Fruit fly (Drosophila melanogaster): Measurements from ENCODE around the gene AdipoR.
A peak's percentile ranks its signal among the peaks of the same experiment; 100 is the strongest.

The AdipoR gene

DNA sequence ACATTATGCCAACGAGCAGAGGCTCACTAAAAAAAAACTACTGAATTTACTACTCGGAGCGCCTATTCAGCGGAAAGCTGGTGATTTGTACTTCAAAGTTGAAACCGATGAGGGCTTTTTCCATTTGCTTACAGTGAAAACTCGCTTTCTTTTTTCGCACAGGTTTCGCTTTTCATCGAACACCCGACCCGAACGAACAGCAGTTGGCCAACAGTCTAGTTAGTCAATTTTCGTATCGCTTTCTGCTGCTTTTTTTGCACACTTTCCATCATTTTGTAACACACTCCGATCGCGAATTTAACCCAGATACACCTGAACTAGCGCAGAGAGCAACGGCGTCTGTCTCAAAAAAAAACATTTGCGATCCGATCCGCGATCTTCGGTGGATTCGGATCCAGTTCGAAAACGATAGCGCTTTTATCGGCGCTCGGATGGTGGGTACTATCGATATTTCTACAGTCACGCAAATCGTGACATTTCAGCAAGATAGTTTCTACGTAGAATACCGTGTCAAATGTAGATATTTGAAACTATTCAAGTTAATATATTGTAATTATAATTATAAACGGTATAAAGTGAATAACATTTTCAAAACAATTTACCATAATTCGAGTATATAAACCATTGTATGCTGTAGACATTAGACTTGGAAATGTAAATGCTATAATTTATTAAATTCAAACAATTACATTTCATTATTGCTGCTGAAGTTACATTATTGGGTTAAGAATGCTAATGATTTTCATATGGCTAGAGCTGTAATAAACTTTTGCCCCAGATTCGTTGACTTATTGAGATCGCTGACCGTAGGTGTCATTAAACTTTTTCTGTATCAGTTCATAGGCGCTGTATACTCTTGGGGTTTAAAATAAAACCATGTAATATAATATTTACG, 19.1 kb downstream of the AdipoR start, which contains the start of gene CG5346 (continued):
- TF ChIP-seq Awh (GFP tag; IDR thresholded peaks at IDR 0.05) = no peak
- TF ChIP-seq sens (GFP tag) = peak; percentile 46
- TF ChIP-seq al (GFP tag; IDR thresholded peaks at IDR 0.05) = no peak
- no peak for TF ChIP-seq phol (tag; optimal IDR thresholded peaks at IDR 0.05)
- TF ChIP-seq org-1 (GFP tag; optimal IDR thresholded peaks at IDR 0.05) = no peak
- no peak for TF ChIP-seq CG12769 (tag; optimal IDR thresholded peaks at IDR 0.05)
- TF ChIP-seq CG1233 (GFP tag; optimal IDR thresholded peaks at IDR 0.05) = no peak
- peak; percentile 36; the same call in 2 of the 3 replicates for TF ChIP-seq zen2 (GFP tag; IDR thresholded peaks at IDR 0.05; ENCODE audit: partially characterized antibody)
- no peak for TF ChIP-seq Fer2 (tag; optimal IDR thresholded peaks at IDR 0.05)
- no peak for TF ChIP-seq Ptx1 (GFP tag; IDR thresholded peaks at IDR 0.05)
- TF ChIP-seq CG6272 (GFP tag; IDR thresholded peaks at IDR 0.05) = no peak
- no peak for TF ChIP-seq CG17186 (GFP tag; optimal IDR thresholded peaks at IDR 0.05)
- no peak; the same call in 1 of the 2 replicates for TF ChIP-seq stc (GFP tag; IDR thresholded peaks at IDR 0.05)
- TF ChIP-seq sqz (GFP tag; optimal IDR thresholded peaks at IDR 0.05) = peak; percentile 60
- TF ChIP-seq CG17385 (GFP tag; optimal IDR thresholded peaks at IDR 0.05) = no peak
- TF ChIP-seq tin (GFP tag; optimal IDR thresholded peaks at IDR 0.05) = no peak
- TF ChIP-seq pita (GFP tag; optimal IDR thresholded peaks at IDR 0.05) = no peak
- no peak for TF ChIP-seq mam (GFP tag; optimal IDR thresholded peaks at IDR 0.05)
- TF ChIP-seq Kr (GFP tag; optimal IDR thresholded peaks at IDR 0.05) = no peak
- no peak for TF ChIP-seq CG10462 (GFP tag; optimal IDR thresholded peaks at IDR 0.05)
- peak; percentile 23 for TF ChIP-seq Ets97D (GFP tag; optimal IDR thresholded peaks at IDR 0.05)
- TF ChIP-seq lbe (GFP tag; optimal IDR thresholded peaks at IDR 0.05) = no peak
- TF ChIP-seq CG6813 (GFP tag; optimal IDR thresholded peaks at IDR 0.05) = no peak
- peak in 1 of 2 experiments; percentile 31 for TF ChIP-seq bsh (GFP tag; optimal IDR thresholded peaks at IDR 0.05)
- no peak for TF ChIP-seq jing (GFP tag; optimal IDR thresholded peaks at IDR 0.05)
- no peak for TF ChIP-seq gcm2 (GFP tag; optimal IDR thresholded peaks at IDR 0.05)
- no peak for TF ChIP-seq HHEX (GFP tag; optimal IDR thresholded peaks at IDR 0.05)
- TF ChIP-seq CG4820 (GFP tag; optimal IDR thresholded peaks at IDR 0.05) = no peak
- TF ChIP-seq CG2199 (GFP tag; IDR thresholded peaks at IDR 0.05) = peak; percentile 59; the same call in 1 of the 3 replicates
- no peak for TF ChIP-seq CG43689 (GFP tag; IDR thresholded peaks at IDR 0.05)
- no peak for TF ChIP-seq peb (GFP tag; IDR thresholded peaks at IDR 0.05)
- no peak for TF ChIP-seq CG13424 (tag; optimal IDR thresholded peaks at IDR 0.05)
- no peak for TF ChIP-seq H15 (GFP tag; IDR thresholded peaks at IDR 0.05)
- no peak for TF ChIP-seq ems (GFP tag; optimal IDR thresholded peaks at IDR 0.05)
- TF ChIP-seq CG31388 (GFP tag; optimal IDR thresholded peaks at IDR 0.05) = no peak
- TF ChIP-seq CG9817 (tag; optimal IDR thresholded peaks at IDR 0.05) = no peak
- TF ChIP-seq Abd-B (GFP tag; optimal IDR thresholded peaks at IDR 0.05) = no peak
- TF ChIP-seq abd-A (tag; optimal IDR thresholded peaks at IDR 0.05) = no peak
- TF ChIP-seq CG12071 (GFP tag; optimal IDR thresholded peaks at IDR 0.05) = no peak
- TF ChIP-seq CG11504 (tag; optimal IDR thresholded peaks at IDR 0.05) = no peak
- no peak for TF ChIP-seq fru (optimal IDR thresholded peaks at IDR 0.05)
- no peak for TF ChIP-seq fd102C (GFP tag; optimal IDR thresholded peaks at IDR 0.05)
- peak; percentile 67 for TF ChIP-seq stwl (tag; optimal IDR thresholded peaks at IDR 0.05)
- no peak for TF ChIP-seq shn (GFP tag; optimal IDR thresholded peaks at IDR 0.05)
- TF ChIP-seq ERR (GFP tag; optimal IDR thresholded peaks at IDR 0.05) = no peak
- TF ChIP-seq CG2712 (tag; optimal IDR thresholded peaks at IDR 0.05) = no peak
- no peak for TF ChIP-seq Gsc (GFP tag; IDR thresholded peaks at IDR 0.05)
- no peak for TF ChIP-seq dan (GFP tag; IDR thresholded peaks at IDR 0.05)
- TF ChIP-seq insv (GFP tag; optimal IDR thresholded peaks at IDR 0.05) = no peak
- no peak for TF ChIP-seq zfh2 (GFP tag; optimal IDR thresholded peaks at IDR 0.05)
